Fruit fly (Drosophila melanogaster): Measurements from ENCODE around the gene Rh3.
"Not testable (repeated sequence)": the region's sequence is repeated elsewhere in the genome, so short reads cannot be mapped to it uniquely, and the experiment has no call there.

- not testable (repeated sequence) for TF ChIP-seq CG8478, CTCF (optimal IDR thresholded peaks at IDR 0.05)
Measured at dm6 chr3R:20114538-20114937, 32.3 kb upstream of the Rh3 start, which contains the start of gene CG10887.

Measured in S2 (cell line).